Fruit fly (Drosophila melanogaster) whole organism, prepupa: Measurements from ENCODE around the gene CG16782.

Experiments
- Blimp-1 ChIP-seq: fragments of 200-800 bp; sonication (Bioruptor generic); optimal IDR thresholded peaks from 3 replicates; lab custom pipeline; 2017; ENCODE audit warnings: missing biosample characterization, missing genetic modification characterization, mild to moderate bottlenecking, moderate library complexity, missing genetic modification reagents
- CG10631 ChIP-seq: fragments of 200-800 bp; sonication (Bioruptor generic); optimal IDR thresholded peaks from 2 replicates; lab custom pipeline; 2016; ENCODE audit warnings: missing biosample characterization, missing genetic modification characterization
- CG10669 ChIP-seq: fragments of 200-800 bp; sonication (Bioruptor generic); optimal IDR thresholded peaks from 3 replicates; lab custom pipeline; 2018; ENCODE audit warnings: missing biosample characterization, mild to moderate bottlenecking, missing genetic modification characterization, moderate library complexity
- CG11294 ChIP-seq: fragments of 200-800 bp; sonication (Bioruptor generic); IDR thresholded peaks from 2 replicates; pipeline ENCODE4 v1.3.6; 2022; ENCODE audit warnings: missing biosample characterization, missing genetic modification characterization
- CG11902 ChIP-seq: fragments of 200-800 bp; sonication (Bioruptor generic); optimal IDR thresholded peaks from 3 replicates; lab custom pipeline; 2016; ENCODE audit warnings: missing biosample characterization, missing genetic modification characterization
- CG15336 ChIP-seq: fragments of 200-800 bp; sonication (Bioruptor generic); IDR thresholded peaks from 2 replicates; pipeline ENCODE4 v1.3.6; 2022; ENCODE audit warnings: missing biosample characterization, missing genetic modification characterization
- CG1621 ChIP-seq: fragments of 200-800 bp; sonication (Bioruptor generic); optimal IDR thresholded peaks from 3 replicates; lab custom pipeline; 2018; ENCODE audit warnings: missing biosample characterization, mild to moderate bottlenecking, missing genetic modification characterization
- CG16779 ChIP-seq: fragments of 200-800 bp; sonication (Bioruptor generic); optimal IDR thresholded peaks from 3 replicates; lab custom pipeline; 2017; ENCODE audit warnings: missing biosample characterization, mild to moderate bottlenecking, missing genetic modification characterization
- CG31627 ChIP-seq: fragments of 200-800 bp; sonication (Bioruptor generic); optimal IDR thresholded peaks from 3 replicates; lab custom pipeline; 2016; ENCODE audit warnings: missing biosample characterization, missing genetic modification characterization
- CG32006 ChIP-seq: fragments of 200-800 bp; sonication (Bioruptor generic); optimal IDR thresholded peaks from 3 replicates; lab custom pipeline; 2017; ENCODE audit warnings: missing biosample characterization, mild to moderate bottlenecking, missing genetic modification characterization
- CG34406 ChIP-seq: fragments of 200-800 bp; sonication (Bioruptor generic); optimal IDR thresholded peaks from 3 replicates; lab custom pipeline; 2016; ENCODE audit warnings: missing biosample characterization, missing genetic modification characterization
- CG3919 ChIP-seq: fragments of 200-800 bp; sonication (Bioruptor generic); optimal IDR thresholded peaks from 3 replicates; lab custom pipeline; 2016; ENCODE audit warnings: missing biosample characterization, missing genetic modification characterization
- CG4318 ChIP-seq: fragments of 200-800 bp; sonication (Bioruptor generic); optimal IDR thresholded peaks from 3 replicates; lab custom pipeline; 2017; ENCODE audit warnings: missing biosample characterization, mild to moderate bottlenecking, missing genetic modification characterization
- CG6163 ChIP-seq: fragments of 200-800 bp; sonication (Bioruptor generic); IDR thresholded peaks from 3 replicates; pipeline ENCODE4 v1.3.6; 2022; ENCODE audit warnings: missing biosample characterization, missing genetic modification characterization
- CG6276 ChIP-seq: fragments of 200-800 bp; sonication (Bioruptor generic); optimal IDR thresholded peaks from 2 replicates; lab custom pipeline; 2017; ENCODE audit warnings: missing biosample characterization, mild to moderate bottlenecking, missing genetic modification characterization
- CG6792 ChIP-seq: fragments of 200-800 bp; sonication (Bioruptor generic); optimal IDR thresholded peaks from 3 replicates; lab custom pipeline; 2016; ENCODE audit warnings: missing biosample characterization, missing genetic modification characterization
- CG7368 ChIP-seq: fragments of 200-800 bp; sonication (Bioruptor generic); optimal IDR thresholded peaks from 3 replicates; lab custom pipeline; 2016; ENCODE audit warnings: missing biosample characterization, missing genetic modification characterization
- CG8119 ChIP-seq: fragments of 200-800 bp; sonication (Bioruptor generic); IDR thresholded peaks from 3 replicates; pipeline ENCODE4 v1.3.6; 2022; ENCODE audit warnings: missing biosample characterization, missing genetic modification characterization
- CG8319 ChIP-seq: fragments of 200-800 bp; sonication (Bioruptor generic); optimal IDR thresholded peaks from 3 replicates; lab custom pipeline; 2016; ENCODE audit warnings: missing biosample characterization, missing genetic modification characterization
- CG8632 ChIP-seq: fragments of 200-800 bp; sonication (Bioruptor generic); optimal IDR thresholded peaks from 3 replicates; lab custom pipeline; 2016; ENCODE audit warnings: missing biosample characterization, missing genetic modification characterization
- Eip75B ChIP-seq: fragments of 200-800 bp; sonication (Bioruptor generic); optimal IDR thresholded peaks from 3 replicates; lab custom pipeline; 2016; ENCODE audit warnings: missing biosample characterization, missing genetic modification characterization
- Eip78C ChIP-seq: fragments of 200-800 bp; sonication (Bioruptor generic); peaks from one replicate; lab custom pipeline; 2016; ENCODE audit warnings: missing biosample characterization, missing genetic modification characterization
- Eip93F ChIP-seq: fragments of 200-800 bp; sonication (Bioruptor generic); optimal IDR thresholded peaks from 2 replicates; lab custom pipeline; 2016; ENCODE audit warnings: missing biosample characterization, mild to moderate bottlenecking, missing genetic modification characterization
- Ets21C ChIP-seq: fragments of 200-800 bp; sonication (Bioruptor generic); optimal IDR thresholded peaks from 3 replicates; lab custom pipeline; 2016; ENCODE audit warnings: missing biosample characterization, missing genetic modification characterization
- Ets96B ChIP-seq: fragments of 200-800 bp; optimal IDR thresholded peaks from 2 replicates; lab custom pipeline; 2019; ENCODE audit warnings: missing biosample characterization, mild to moderate bottlenecking, missing genetic modification characterization, moderate library complexity
- Gug ChIP-seq: fragments of 200-800 bp; sonication (Bioruptor generic); IDR thresholded peaks from 2 replicates; pipeline ENCODE4 v1.3.6; 2022; ENCODE audit warnings: missing biosample characterization, missing genetic modification characterization
- Hr38 ChIP-seq: sonication (Bioruptor generic); optimal IDR thresholded peaks from 2 replicates; lab custom pipeline; 2016; ENCODE audit warnings: missing biosample characterization, missing genetic modification characterization
- Hr4 ChIP-seq: fragments of 200-800 bp; sonication (Bioruptor generic); optimal IDR thresholded peaks from 3 replicates; lab custom pipeline; 2016; ENCODE audit warnings: missing biosample characterization, missing genetic modification characterization
- Lpt ChIP-seq: fragments of 200-800 bp; sonication (Bioruptor generic); optimal IDR thresholded peaks from 3 replicates; lab custom pipeline; 2016; ENCODE audit warnings: missing biosample characterization, missing genetic modification characterization
- OdsH ChIP-seq: fragments of 200-800 bp; sonication (Bioruptor generic); optimal IDR thresholded peaks from 3 replicates; lab custom pipeline; 2016; ENCODE audit warnings: missing biosample characterization, missing genetic modification characterization
- Smox ChIP-seq: fragments of 200-800 bp; sonication (Bioruptor generic); optimal IDR thresholded peaks from 3 replicates; lab custom pipeline; 2016; ENCODE audit warnings: missing biosample characterization, missing genetic modification characterization
- Sox14 ChIP-seq: fragments of 200-800 bp; sonication (Bioruptor generic); optimal IDR thresholded peaks from 3 replicates; lab custom pipeline; 2016; ENCODE audit warnings: missing biosample characterization, missing genetic modification characterization
- Sox15 ChIP-seq: fragments of 200-800 bp; sonication (Bioruptor generic); optimal IDR thresholded peaks from 3 replicates; lab custom pipeline; 2016; ENCODE audit warnings: missing biosample characterization, missing genetic modification characterization
- achi ChIP-seq: fragments of 200-800 bp; sonication (Bioruptor generic); optimal IDR thresholded peaks from 3 replicates; lab custom pipeline; 2016; ENCODE audit warnings: missing biosample characterization, missing genetic modification characterization
- acj6 ChIP-seq: fragments of 200-800 bp; sonication (Bioruptor generic); optimal IDR thresholded peaks from 3 replicates; lab custom pipeline; 2016; ENCODE audit warnings: missing biosample characterization, missing genetic modification characterization
- cyc ChIP-seq: fragments of 200-800 bp; sonication (Bioruptor generic); optimal IDR thresholded peaks from 3 replicates; lab custom pipeline; 2016; ENCODE audit warnings: missing biosample characterization, missing genetic modification characterization
- dac ChIP-seq: fragments of 200-800 bp; sonication (Bioruptor generic); optimal IDR thresholded peaks from 2 replicates; lab custom pipeline; 2017; ENCODE audit warnings: missing biosample characterization, mild to moderate bottlenecking, missing genetic modification characterization
- dsx ChIP-seq: fragments of 200-800 bp; optimal IDR thresholded peaks from 3 replicates; lab custom pipeline; 2019; ENCODE audit warnings: missing biosample characterization, mild to moderate bottlenecking, missing genetic modification characterization, moderate library complexity; ENCODE audit not compliant: poor library complexity, severe bottlenecking
- eg ChIP-seq: fragments of 200-800 bp; sonication (Bioruptor generic); IDR thresholded peaks from 3 replicates; pipeline ENCODE4 v1.3.6; 2022; ENCODE audit warnings: missing biosample characterization, missing genetic modification characterization
- esn ChIP-seq: fragments of 200-800 bp; sonication (Bioruptor generic); optimal IDR thresholded peaks from 2 replicates; lab custom pipeline; 2016; ENCODE audit warnings: missing biosample characterization, mild to moderate bottlenecking, missing genetic modification characterization, moderate library complexity
- fd59A ChIP-seq: fragments of 200-800 bp; sonication (Bioruptor generic); optimal IDR thresholded peaks from 2 replicates; lab custom pipeline; 2017; ENCODE audit warnings: missing biosample characterization, mild to moderate bottlenecking, missing genetic modification characterization, missing genetic modification reagents
- fd85E ChIP-seq: fragments of 200-800 bp; sonication (Bioruptor generic); optimal IDR thresholded peaks from 3 replicates; lab custom pipeline; 2016; ENCODE audit warnings: missing biosample characterization, missing genetic modification characterization
- fkh ChIP-seq: fragments of 200-800 bp; sonication (Bioruptor generic); optimal IDR thresholded peaks from 3 replicates; lab custom pipeline; 2017; ENCODE audit warnings: missing biosample characterization, mild to moderate bottlenecking, missing genetic modification characterization, moderate library complexity
- lz ChIP-seq: fragments of 200-800 bp; sonication (Bioruptor generic); optimal IDR thresholded peaks from 3 replicates; lab custom pipeline; 2016; ENCODE audit warnings: missing biosample characterization, missing genetic modification characterization
- net ChIP-seq: fragments of 200-800 bp; sonication (Bioruptor generic); optimal IDR thresholded peaks from 3 replicates; lab custom pipeline; 2016; ENCODE audit warnings: missing biosample characterization, missing genetic modification characterization
- salr ChIP-seq, 2 experiments: fragments of 200-800 bp; sonication (Bioruptor generic); optimal IDR thresholded peaks; 3 replicates each; lab custom pipeline; 2016 to 2018; ENCODE audit warnings: missing biosample characterization in 2 of 2, missing genetic modification characterization in 2 of 2, mild to moderate bottlenecking in 1 of 2
- spab ChIP-seq: fragments of 200-800 bp; sonication (Bioruptor generic); optimal IDR thresholded peaks from 2 replicates; lab custom pipeline; 2017; ENCODE audit warnings: missing biosample characterization, mild to moderate bottlenecking, missing genetic modification characterization, missing genetic modification reagents
- ss ChIP-seq, 2 experiments: fragments of 200-800 bp; sonication (Bioruptor generic); optimal IDR thresholded peaks; 2 replicates in 1 of 2; 3 replicates in 1 of 2; lab custom pipeline; 2017 to 2018; ENCODE audit warnings: mild to moderate bottlenecking in 2 of 2, missing biosample characterization in 2 of 2, missing genetic modification characterization in 2 of 2, moderate library complexity in 1 of 2
- svp ChIP-seq: fragments of 200-800 bp; sonication (Bioruptor generic); peaks from one replicate; lab custom pipeline; 2016; ENCODE audit warnings: missing biosample characterization, missing genetic modification characterization
- vri ChIP-seq: fragments of 200-800 bp; sonication (Bioruptor generic); optimal IDR thresholded peaks from 3 replicates; lab custom pipeline; 2016; ENCODE audit warnings: missing biosample characterization, mild to moderate bottlenecking, missing genetic modification characterization

The CG16782 gene

DNA sequence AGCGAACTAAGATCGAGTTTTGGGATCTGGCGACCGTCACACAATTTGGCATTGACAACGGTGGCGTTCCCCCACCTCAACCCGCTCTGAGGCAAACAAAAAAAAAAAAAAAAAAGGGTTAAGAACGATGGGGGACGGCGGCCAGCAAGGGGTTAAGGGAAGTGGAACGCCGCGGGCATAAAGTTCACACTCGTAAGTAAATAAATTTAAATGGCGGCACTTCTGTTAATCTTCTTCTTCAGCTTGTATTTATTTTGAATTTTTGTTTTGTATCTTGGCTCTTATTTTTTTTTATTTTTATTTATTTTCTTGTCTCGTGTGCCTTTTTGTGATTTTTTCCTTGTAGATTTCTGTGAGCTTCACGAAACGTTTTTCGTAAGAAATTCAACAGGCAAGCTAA lies 47.2 kb downstream of the CG16782 start (continued):
- TF ChIP-seq CG10631 (no peak), net (no peak), CG8319 (GFP tag; lab: Kevin White, UChicago) (no peak), svp (peak; percentile 23), CG8119 (GFP tag; lab: Robert Waterston, UW) (no peak), OdsH (no peak), CG6792 (GFP tag; lab: Kevin White, UChicago) (no peak)
- TF ChIP-seq, all 60 proteins: peak for 15

DNA sequence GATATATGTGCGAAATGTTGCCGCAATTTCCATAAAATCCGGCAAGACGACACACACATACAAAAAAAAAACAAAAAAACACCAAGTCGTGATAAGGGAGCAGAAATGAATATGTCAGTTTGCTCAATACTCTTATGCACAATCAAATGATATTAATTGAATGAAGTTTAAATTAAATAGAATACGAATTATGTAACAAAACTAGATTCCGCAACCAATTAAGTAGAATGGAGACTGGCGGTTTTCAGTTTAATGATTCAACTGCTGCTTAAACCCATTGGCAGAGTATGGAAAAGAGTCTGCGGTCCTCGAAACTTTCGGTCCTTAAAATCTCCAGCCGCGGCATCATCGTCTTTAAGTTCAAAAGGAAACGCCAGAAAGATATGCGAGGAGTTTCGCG lies 48.2 kb downstream of the CG16782 start:
- TF ChIP-seq CG10631, result peak; percentile 52
- TF ChIP-seq esn (GFP tag; lab: Kevin White, UChicago), result peak; percentile 85
- peak; percentile 70 for TF ChIP-seq CG8319 (GFP tag; lab: Kevin White, UChicago)
- TF ChIP-seq CG10669 (GFP tag; lab: Kevin White, UChicago), result peak; percentile 55
- TF ChIP-seq Ets96B, result peak; percentile 56
- TF ChIP-seq CG31627 (GFP tag; lab: Kevin White, UChicago), result peak; percentile 85
- TF ChIP-seq CG16779 (tag; lab: Kevin White, UChicago), result peak; percentile 20
- TF ChIP-seq salr (GFP tag; optimal IDR thresholded peaks at IDR 0.05; lab: Kevin White, UChicago), result no peak
- TF ChIP-seq CG1621 (tag; lab: Kevin White, UChicago), result peak; percentile 32
- TF ChIP-seq CG8119 (GFP tag; lab: Robert Waterston, UW), result no peak
- no peak for TF ChIP-seq dac (GFP tag; lab: Kevin White, UChicago)
- TF ChIP-seq fd59A (GFP tag; lab: Kevin White, UChicago), result peak; percentile 34
- TF ChIP-seq net, result peak; percentile 48
- TF ChIP-seq CG11902 (GFP tag; lab: Kevin White, UChicago), result peak; percentile 75
- TF ChIP-seq CG6163 (GFP tag; lab: Robert Waterston, UW), result 0 out of 3 replicates have a peak, but pooled peaks have one; percentile 36
- TF ChIP-seq ss (GFP tag; optimal IDR thresholded peaks at IDR 0.05; lab: Kevin White, UChicago), result peak in 1 of 2 experiments; percentile 8
- peak; percentile 81 for TF ChIP-seq CG34406
- peak; percentile 68 for TF ChIP-seq Eip75B (GFP tag; lab: Kevin White, UChicago)
- peak; percentile 10 for TF ChIP-seq dsx (GFP tag; lab: Kevin White, UChicago)
- TF ChIP-seq Gug (GFP tag; lab: Robert Waterston, UW), result no peak
- TF ChIP-seq CG4318 (GFP tag; lab: Kevin White, UChicago), result no peak
- peak; percentile 85 for TF ChIP-seq Smox (GFP tag; lab: Kevin White, UChicago)
- peak; percentile 63 for TF ChIP-seq Sox15 (GFP tag; lab: Kevin White, UChicago)
- peak; percentile 65 for TF ChIP-seq CG7368
- TF ChIP-seq eg (GFP tag; lab: Robert Waterston, UW), result no peak
- no peak for TF ChIP-seq CG11294 (GFP tag; lab: Robert Waterston, UW)
- peak; percentile 84 for TF ChIP-seq CG6792 (GFP tag; lab: Kevin White, UChicago)
- no peak for TF ChIP-seq Hr38
- peak; percentile 85 for TF ChIP-seq cyc
- TF ChIP-seq CG6276 (GFP tag; lab: Kevin White, UChicago), result no peak
- TF ChIP-seq vri, result peak; percentile 79
- TF ChIP-seq lz (GFP tag; lab: Kevin White, UChicago), result peak; percentile 85
- TF ChIP-seq fd85E (GFP tag; lab: Kevin White, UChicago), result peak; percentile 24
- peak; percentile 57 for TF ChIP-seq achi (GFP tag; lab: Kevin White, UChicago)
- TF ChIP-seq Eip93F (GFP tag; lab: Kevin White, UChicago), result peak; percentile 37
- no peak for TF ChIP-seq CG32006 (GFP tag; lab: Kevin White, UChicago)
- TF ChIP-seq CG8632, result peak; percentile 72
- peak; percentile 39 for TF ChIP-seq Blimp-1 (GFP tag; lab: Kevin White, UChicago)
- TF ChIP-seq acj6 (GFP tag; lab: Kevin White, UChicago), result peak; percentile 66
- peak; percentile 70 for TF ChIP-seq Ets21C (GFP tag; lab: Kevin White, UChicago)
- TF ChIP-seq Eip78C (GFP tag; lab: Kevin White, UChicago), result peak; percentile 93
- TF ChIP-seq spab (GFP tag; lab: Kevin White, UChicago), result peak; percentile 4
- TF ChIP-seq Sox14, result peak; percentile 58
- TF ChIP-seq Hr4 (GFP tag; lab: Kevin White, UChicago), result no peak
- TF ChIP-seq fkh, result no peak
- TF ChIP-seq CG15336 (GFP tag; lab: Robert Waterston, UW), result no peak
- TF ChIP-seq Lpt (GFP tag; lab: Kevin White, UChicago), result no peak
- TF ChIP-seq CG3919 (GFP tag; lab: Kevin White, UChicago), result peak; percentile 75
